Fruit fly (Drosophila melanogaster): Measurements from ENCODE around the gene CG32281.

- TF ChIP-seq Sox102F (GFP tag; optimal IDR thresholded peaks at IDR 0.05) (no peak), fd85E (GFP tag; optimal IDR thresholded peaks at IDR 0.05) (no peak), Ets21C (GFP tag; optimal IDR thresholded peaks at IDR 0.05) (no peak), CG11762 (GFP tag; optimal IDR thresholded peaks at IDR 0.05; ENCODE audit: insufficient read depth) (no peak), pdm3 (GFP tag; optimal IDR thresholded peaks at IDR 0.05) (no peak)
Observed at dm6 chr3L:3192333-3192894, 23.2 kb downstream of the CG32281 start, which contains the start of gene CG14965.

Data from whole organism, prepupa.